Worm (Caenorhabditis elegans): ENCODE data around the gene C29A12.1.

DNA sequence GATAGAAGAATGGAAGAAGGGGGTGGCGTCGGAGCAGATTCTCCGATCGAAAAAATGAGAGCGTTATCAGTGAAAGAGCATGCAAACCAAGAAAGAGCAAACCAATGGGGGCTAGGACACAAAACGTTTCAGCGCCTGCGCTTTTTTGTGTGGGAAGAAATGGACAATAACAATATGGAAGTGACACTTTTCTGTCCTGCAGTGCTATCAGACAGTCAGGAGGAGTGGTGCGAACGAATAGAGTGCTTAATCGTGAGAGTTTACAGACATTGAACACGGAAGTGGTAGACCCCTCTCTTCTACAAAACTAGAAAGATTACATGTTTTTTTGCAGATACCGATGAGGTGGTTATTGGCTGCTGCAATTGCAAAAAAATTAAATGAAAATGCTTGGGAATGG, 42.1 kb upstream of the C29A12.1 start:
- no peak for TF ChIP-seq pax-1 (tag; optimal IDR thresholded peaks at IDR 0.05)
- no peak for TF ChIP-seq ref-2 (tag; optimal IDR thresholded peaks at IDR 0.05)
- TF ChIP-seq elt-2 (tag; optimal IDR thresholded peaks at IDR 0.05), result no peak
- no peak for TF ChIP-seq sox-4 (tag; optimal IDR thresholded peaks at IDR 0.05)
- no peak for TF ChIP-seq ceh-48 (tag; optimal IDR thresholded peaks at IDR 0.05)
- no peak for TF ChIP-seq nfya-1 (tag; optimal IDR thresholded peaks at IDR 0.05)
- TF ChIP-seq ets-4 (tag; optimal IDR thresholded peaks at IDR 0.05), result no peak
- no peak for TF ChIP-seq unc-55 (GFP tag; optimal IDR thresholded peaks at IDR 0.05)
- TF ChIP-seq nhr-11 (tag; optimal IDR thresholded peaks at IDR 0.05), result no peak

All from whole organism, late embryonic.